Fruit fly (Drosophila melanogaster) whole organism, embryonic: ENCODE data around the gene CG31176.

ENCODE experiments used
- CG10654 ChIP-seq: fragments of 200-800 bp; sonication (Bioruptor generic); optimal IDR thresholded peaks from 2 replicates; lab custom pipeline; 2016; ENCODE audit warnings: missing biosample characterization, missing genetic modification characterization
- CG10959 ChIP-seq: fragments of 200-800 bp; sonication (Bioruptor generic); IDR thresholded peaks from 2 replicates; pipeline ENCODE4 v1.3.6; 2022; ENCODE audit warnings: missing biosample characterization, missing genetic modification characterization
- CG1529 ChIP-seq: fragments of 200-800 bp; sonication (Bioruptor generic); optimal IDR thresholded peaks from 3 replicates; lab custom pipeline; 2018; ENCODE audit warnings: missing biosample characterization, missing genetic modification characterization
- CG1647 ChIP-seq: fragments of 200-800 bp; sonication (Bioruptor generic); optimal IDR thresholded peaks from 3 replicates; lab custom pipeline; 2016; ENCODE audit warnings: missing biosample characterization, missing genetic modification characterization
- CG16863 ChIP-seq: fragments of 200-800 bp; sonication (Bioruptor generic); optimal IDR thresholded peaks from 3 replicates; lab custom pipeline; 2016; ENCODE audit warnings: missing biosample characterization, missing genetic modification characterization
- CG18011 ChIP-seq: fragments of 200-800 bp; sonication (Bioruptor generic); optimal IDR thresholded peaks from 2 replicates; lab custom pipeline; 2017; ENCODE audit warnings: missing biosample characterization, missing genetic modification characterization, mild to moderate bottlenecking, moderate library complexity, missing genotype
- CG18262 ChIP-seq: fragments of 200-800 bp; optimal IDR thresholded peaks from 3 replicates; lab custom pipeline; 2019; ENCODE audit warnings: missing biosample characterization, mild to moderate bottlenecking, missing genetic modification characterization, moderate library complexity
- CG2199 ChIP-seq: fragments of 200-800 bp; sonication (Bioruptor generic); IDR thresholded peaks from 3 replicates; pipeline ENCODE4 v1.3.6; 2022; ENCODE audit warnings: missing biosample characterization, missing genetic modification characterization
- CG2202 ChIP-seq: fragments of 200-800 bp; sonication (Bioruptor generic); optimal IDR thresholded peaks from 2 replicates; lab custom pipeline; 2018; ENCODE audit warnings: missing biosample characterization, mild to moderate bottlenecking, missing genetic modification characterization
- CG30403 ChIP-seq: fragments of 200-800 bp; sonication (Bioruptor generic); optimal IDR thresholded peaks from 3 replicates; lab custom pipeline; 2016; ENCODE audit warnings: missing biosample characterization, missing genetic modification characterization
- CG31388 ChIP-seq: fragments of 200-800 bp; sonication (Bioruptor generic); optimal IDR thresholded peaks from 2 replicates; lab custom pipeline; 2016; ENCODE audit warnings: missing biosample characterization, missing genetic modification characterization
- CG34376 ChIP-seq: fragments of 200-800 bp; sonication (Bioruptor generic); optimal IDR thresholded peaks from 2 replicates; lab custom pipeline; 2018; ENCODE audit warnings: missing biosample characterization, mild to moderate bottlenecking, missing genetic modification characterization
- CG4820 ChIP-seq: fragments of 200-800 bp; sonication (Bioruptor generic); optimal IDR thresholded peaks from 3 replicates; lab custom pipeline; 2016; ENCODE audit warnings: missing biosample characterization, missing genetic modification characterization
- CG6654 ChIP-seq: fragments of 200-800 bp; sonication (Bioruptor generic); optimal IDR thresholded peaks from 2 replicates; lab custom pipeline; 2017; ENCODE audit warnings: missing biosample characterization, mild to moderate bottlenecking, missing genetic modification characterization
- CG8388 ChIP-seq: fragments of 200-800 bp; sonication (Bioruptor generic); optimal IDR thresholded peaks from 2 replicates; lab custom pipeline; 2019; ENCODE audit warnings: missing biosample characterization, mild to moderate bottlenecking, missing genetic modification characterization, moderate library complexity
- CG8765 ChIP-seq: fragments of 200-800 bp; sonication (Bioruptor generic); IDR thresholded peaks from 2 replicates; pipeline ENCODE4 v1.3.6; 2022; ENCODE audit warnings: missing biosample characterization, missing genetic modification characterization
- CG9215 ChIP-seq: fragments of 200-800 bp; sonication (Bioruptor generic); IDR thresholded peaks from 2 replicates; pipeline ENCODE4 v1.3.6; 2022; ENCODE audit warnings: missing biosample characterization, missing genetic modification characterization
- Chrac-16 ChIP-seq: fragments of 200-800 bp; sonication (Bioruptor generic); optimal IDR thresholded peaks from 3 replicates; lab custom pipeline; 2016; ENCODE audit warnings: missing biosample characterization, missing genetic modification characterization
- D19B ChIP-seq: fragments of 200-800 bp; sonication (Bioruptor generic); optimal IDR thresholded peaks from 2 replicates; lab custom pipeline; 2017; ENCODE audit warnings: missing biosample characterization, mild to moderate bottlenecking, missing genetic modification characterization
- Dad ChIP-seq: fragments of 200-800 bp; sonication (Bioruptor generic); optimal IDR thresholded peaks from 3 replicates; lab custom pipeline; 2016; ENCODE audit warnings: missing biosample characterization, missing genetic modification characterization
- Dfd ChIP-seq, 2 experiments: fragments of >200 bp; optimal IDR thresholded peaks; 2 replicates each; lab custom pipeline; 2017; ENCODE audit warnings: missing biosample characterization in 2 of 2, missing genetic modification characterization in 2 of 2
- E2f2 ChIP-seq: fragments of 200-800 bp; sonication (Bioruptor generic); IDR thresholded peaks from 2 replicates; pipeline ENCODE4 v1.3.6; 2022; ENCODE audit warnings: missing biosample characterization, missing genetic modification characterization
- Eip74EF ChIP-seq, 2 experiments: fragments of 200-800 bp in 1 of 2; fragments of >200 bp in 1 of 2; sonication (Bioruptor generic) in 1 of 2; optimal IDR thresholded peaks; 2 replicates each; lab custom pipeline; 2017 to 2019; ENCODE audit warnings: missing biosample characterization in 2 of 2, missing genetic modification characterization in 2 of 2, mild to moderate bottlenecking in 1 of 2, moderate library complexity in 1 of 2
- Hr3 ChIP-seq: fragments of 200-800 bp; sonication (Bioruptor generic); optimal IDR thresholded peaks from 3 replicates; lab custom pipeline; 2016; ENCODE audit warnings: missing biosample characterization, missing genetic modification characterization
- Hr39 ChIP-seq: fragments of >200 bp; optimal IDR thresholded peaks from 2 replicates; lab custom pipeline; 2017
- Kr ChIP-seq: fragments of 200-800 bp; sonication (Bioruptor generic); optimal IDR thresholded peaks from 2 replicates; lab custom pipeline; 2017; ENCODE audit warnings: missing biosample characterization, mild to moderate bottlenecking, missing genetic modification characterization
- Lhr ChIP-seq: fragments of 200-800 bp; sonication (Bioruptor generic); optimal IDR thresholded peaks from 3 replicates; lab custom pipeline; 2017; ENCODE audit warnings: mild to moderate bottlenecking, missing biosample characterization, missing genetic modification reagents, missing genetic modification characterization
- Poxn ChIP-seq: fragments of 200-800 bp; sonication (Bioruptor generic); IDR thresholded peaks from 2 replicates; pipeline ENCODE4 v1.3.6; 2022; ENCODE audit warnings: missing biosample characterization, missing genetic modification characterization
- Rx ChIP-seq: fragments of 200-800 bp; sonication (Bioruptor generic); IDR thresholded peaks from 2 replicates; pipeline ENCODE4 v1.3.6; 2022; ENCODE audit warnings: missing biosample characterization, missing genetic modification characterization
- ase ChIP-seq: fragments of 200-800 bp; sonication (Bioruptor generic); IDR thresholded peaks from 3 replicates; pipeline ENCODE4 v1.3.6; 2022; ENCODE audit warnings: missing biosample characterization, missing genetic modification characterization
- ash1 ChIP-seq: fragments of 200-800 bp; sonication (Bioruptor generic); optimal IDR thresholded peaks from 2 replicates; lab custom pipeline; 2018; ENCODE audit warnings: missing biosample characterization, mild to moderate bottlenecking, missing genetic modification characterization
- bcd ChIP-seq: fragments of 200-800 bp; sonication (Bioruptor generic); optimal IDR thresholded peaks from 2 replicates; lab custom pipeline; 2017; ENCODE audit warnings: missing biosample characterization, mild to moderate bottlenecking, missing genetic modification characterization
- chn ChIP-seq: fragments of 200-800 bp; sonication (Bioruptor generic); optimal IDR thresholded peaks from 2 replicates; lab custom pipeline; 2016; ENCODE audit warnings: missing biosample characterization, missing genetic modification characterization
- esg ChIP-seq: fragments of 200-800 bp; sonication (Bioruptor generic); conservative IDR thresholded peaks from 2 replicates; pipeline ENCODE4 v1.3.6; 2022; ENCODE audit warnings: missing biosample characterization, missing genetic modification characterization
- ftz-f1 ChIP-seq: fragments of 200-800 bp; sonication (Bioruptor generic); optimal IDR thresholded peaks from 2 replicates; lab custom pipeline; 2016; ENCODE audit warnings: missing biosample characterization, missing genetic modification characterization
- gem ChIP-seq: fragments of 200-800 bp; sonication (Bioruptor generic); optimal IDR thresholded peaks from 2 replicates; lab custom pipeline; 2019; ENCODE audit warnings: missing biosample characterization, mild to moderate bottlenecking, missing genetic modification characterization, moderate library complexity
- gro ChIP-seq: fragments of 200-800 bp; sonication (Bioruptor generic); optimal IDR thresholded peaks from 2 replicates; lab custom pipeline; 2016; ENCODE audit warnings: missing biosample characterization, missing genetic modification characterization
- h ChIP-seq: fragments of >200 bp; optimal IDR thresholded peaks from 2 replicates; lab custom pipeline; 2017
- hbn ChIP-seq: fragments of 200-800 bp; sonication (Bioruptor generic); IDR thresholded peaks from 2 replicates; pipeline ENCODE4 v1.3.6; 2022; ENCODE audit warnings: missing biosample characterization, missing genetic modification characterization; ENCODE audit not compliant: partially characterized antibody
- kay ChIP-seq: fragments of 200-800 bp; sonication (Bioruptor generic); optimal IDR thresholded peaks from 2 replicates; lab custom pipeline; 2016; ENCODE audit warnings: missing biosample characterization, missing genetic modification characterization
- ken ChIP-seq: fragments of 200-800 bp; sonication (Bioruptor generic); IDR thresholded peaks from 3 replicates; pipeline ENCODE4 v1.3.6; 2022; ENCODE audit warnings: missing biosample characterization, missing genetic modification characterization
- lmd ChIP-seq: fragments of 200-800 bp; sonication (Bioruptor generic); IDR thresholded peaks from 2 replicates; pipeline ENCODE4 v1.3.6; 2022; ENCODE audit warnings: missing biosample characterization, missing genetic modification characterization
- lov ChIP-seq, 2 experiments: fragments of 200-800 bp in 1 of 2; fragments of >200 bp in 1 of 2; sonication (Bioruptor generic) in 1 of 2; IDR thresholded peaks in 1 of 2; optimal IDR thresholded peaks in 1 of 2; 2 replicates in 1 of 2; 3 replicates in 1 of 2; pipeline versions ENCODE4 v1.3.6 to Lab custom; 2017 to 2022; ENCODE audit warnings: missing biosample characterization in 1 of 2, missing genetic modification characterization in 1 of 2
- mam ChIP-seq: fragments of 200-800 bp; sonication (Bioruptor generic); optimal IDR thresholded peaks from 3 replicates; lab custom pipeline; 2016; ENCODE audit warnings: missing biosample characterization, missing genetic modification characterization
- nom ChIP-seq: fragments of 200-800 bp; sonication (Bioruptor generic); optimal IDR thresholded peaks from 2 replicates; lab custom pipeline; 2017; ENCODE audit warnings: missing biosample characterization, missing genetic modification characterization, mild to moderate bottlenecking, moderate library complexity, missing genetic modification reagents
- onecut ChIP-seq: fragments of 200-800 bp; sonication (Bioruptor generic); IDR thresholded peaks from 2 replicates; pipeline ENCODE4 v1.3.6; 2022; ENCODE audit warnings: missing biosample characterization, missing genetic modification characterization
- ro ChIP-seq: fragments of 200-800 bp; sonication (Bioruptor generic); IDR thresholded peaks from 2 replicates; pipeline ENCODE4 v1.3.6; 2022; ENCODE audit warnings: missing biosample characterization, missing genetic modification characterization
- sug ChIP-seq: fragments of 200-800 bp; optimal IDR thresholded peaks from 2 replicates; lab custom pipeline; 2019; ENCODE audit warnings: missing biosample characterization, mild to moderate bottlenecking, missing genetic modification characterization, moderate library complexity
- tin ChIP-seq: fragments of 200-800 bp; sonication (Bioruptor generic); optimal IDR thresholded peaks from 3 replicates; lab custom pipeline; 2016; ENCODE audit warnings: missing biosample characterization, missing genetic modification characterization
- vnd ChIP-seq: fragments of 200-800 bp; sonication (Bioruptor generic); IDR thresholded peaks from 3 replicates; pipeline ENCODE4 v1.3.6; 2022; ENCODE audit warnings: missing biosample characterization, missing genetic modification characterization; ENCODE audit not compliant: partially characterized antibody
- vvl ChIP-seq: fragments of 200-800 bp; sonication (Bioruptor generic); IDR thresholded peaks from 2 replicates; pipeline ENCODE4 v1.3.6; 2022; ENCODE audit warnings: missing biosample characterization, missing genetic modification characterization

The CG31176 gene

dm6 chr3R:21641517-21642137 is 77.8 kb downstream of the CG31176 start (continued):
- TF ChIP-seq CG8765 (GFP tag; lab: Robert Waterston, UW) (peak; percentile 85), ro (GFP tag; lab: Robert Waterston, UW) (no peak), lov (optimal IDR thresholded peaks at IDR 0.05; lab: Kevin White, UChicago) (no peak), lov (GFP tag; IDR thresholded peaks at IDR 0.05; lab: Robert Waterston, UW) (no peak), ash1 (GFP tag; lab: Kevin White, UChicago) (no peak), sug (tag; lab: Kevin White, UChicago) (no peak), Kr (GFP tag; lab: Kevin White, UChicago) (no peak), CG8388 (GFP tag; lab: Kevin White, UChicago) (peak; percentile 67), CG6654 (GFP tag; lab: Kevin White, UChicago) (no peak), vvl (GFP tag; lab: Robert Waterston, UW) (peak; percentile 54; the same call in 1 of the 2 replicates), CG31388 (peak; percentile 12), CG10959 (GFP tag; lab: Robert Waterston, UW) (peak; percentile 76; the same call in 1 of the 2 replicates), ken (no peak), nom (peak; percentile 87), Eip74EF (GFP tag; optimal IDR thresholded peaks at IDR 0.05; lab: Kevin White, UChicago) (no peak), chn (GFP tag; lab: Kevin White, UChicago) (peak; percentile 45), CG2202 (tag; lab: Kevin White, UChicago) (peak; percentile 65), hbn (GFP tag; lab: Robert Waterston, UW) (no peak), Dfd (GFP tag; optimal IDR thresholded peaks at IDR 0.05; lab: Kevin White, UChicago) (no peak), gro (GFP tag; lab: Kevin White, UChicago) (no peak), gem (tag; lab: Kevin White, UChicago) (peak; percentile 86), CG10654 (peak; percentile 5), CG9215 (no peak), CG1529 (GFP tag; lab: Kevin White, UChicago) (peak; percentile 27), tin (GFP tag; lab: Kevin White, UChicago) (peak; percentile 58), CG30403 (peak; percentile 62), CG16863 (GFP tag; lab: Kevin White, UChicago) (peak; percentile 44), mam (GFP tag; lab: Kevin White, UChicago) (peak; percentile 1), CG34376 (no peak), Rx (no peak), Lhr (GFP tag; lab: Kevin White, UChicago) (peak; percentile 23), h (lab: Kevin White, UChicago) (no peak), kay (GFP tag; lab: Kevin White, UChicago) (no peak), Chrac-16 (GFP tag; lab: Kevin White, UChicago) (peak; percentile 64), lmd (no peak; the same call in 1 of the 2 replicates), vnd (GFP tag; lab: Robert Waterston, UW) (no peak), onecut (GFP tag; lab: Robert Waterston, UW) (peak; percentile 47), Hr3 (peak; percentile 54), bcd (GFP tag; lab: Kevin White, UChicago) (peak; percentile 8), E2f2 (GFP tag; lab: Robert Waterston, UW) (no peak; the same call in 1 of the 2 replicates), ase (GFP tag; lab: Robert Waterston, UW) (no peak), esg (no peak), ftz-f1 (GFP tag; lab: Kevin White, UChicago) (no peak), CG18262 (tag; lab: Kevin White, UChicago) (peak; percentile 92), CG1647 (no peak), D19B (no peak), CG2199 (no peak), CG4820 (peak; percentile 60), Poxn (no peak), Dad (GFP tag; lab: Kevin White, UChicago) (no peak), CG18011 (no peak), Hr39 (lab: Kevin White, UChicago) (no peak)
